Worm (Caenorhabditis elegans): Measurements from ENCODE around the gene F59A7.14.

DNA sequence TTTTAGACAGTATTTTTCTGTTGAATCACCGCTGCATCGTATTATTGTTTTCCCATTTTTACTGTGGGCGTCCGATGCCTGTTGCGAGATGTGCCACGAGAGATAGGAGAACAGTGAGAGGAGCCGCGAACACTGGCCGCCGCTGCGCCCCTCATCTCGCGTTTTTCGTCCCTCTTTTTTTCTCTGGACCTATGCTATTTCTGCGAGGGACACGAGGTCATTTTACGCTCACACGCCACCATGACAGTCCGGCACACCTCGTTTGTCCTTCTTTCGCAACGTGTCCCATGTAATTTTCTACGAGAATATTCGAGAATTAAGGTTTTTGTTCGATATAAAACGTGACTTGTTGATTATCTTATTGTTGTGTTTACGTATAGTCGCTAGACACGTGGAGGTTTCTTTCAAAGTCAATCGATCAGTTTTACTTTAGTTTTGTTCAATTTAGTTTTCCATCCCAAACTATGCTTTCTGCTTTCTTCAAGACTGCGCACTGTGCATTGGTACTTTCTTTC is 49.3 kb downstream of the F59A7.14 start, which contains the start of gene lbp-9:
- no peak for TF ChIP-seq ZK546.5 (tag; optimal IDR thresholded peaks at IDR 0.05)
- no peak for TF ChIP-seq nhr-237 (tag; optimal IDR thresholded peaks at IDR 0.05)
- no peak for TF ChIP-seq zag-1 (tag; optimal IDR thresholded peaks at IDR 0.05)
- TF ChIP-seq ztf-4 (tag; optimal IDR thresholded peaks at IDR 0.05) = peak; percentile 64
- no peak for TF ChIP-seq aly-2 (tag; optimal IDR thresholded peaks at IDR 0.05)
- peak; percentile 87 for TF ChIP-seq nhr-25 (tag; optimal IDR thresholded peaks at IDR 0.05)
- TF ChIP-seq egl-27 (tag; optimal IDR thresholded peaks at IDR 0.05) = peak; percentile 20
- no peak for TF ChIP-seq unc-39 (tag; optimal IDR thresholded peaks at IDR 0.05)
- no peak for TF ChIP-seq lin-11 (tag; optimal IDR thresholded peaks at IDR 0.05)
